Fruit fly (Drosophila melanogaster) whole organism, embryonic: ENCODE data around the gene Fur2.

Experiments
- Abd-B ChIP-seq: fragments of 200-800 bp; sonication (Bioruptor generic); optimal IDR thresholded peaks from 2 replicates; lab custom pipeline; 2018; ENCODE audit warnings: missing biosample characterization, mild to moderate bottlenecking, missing genetic modification characterization, moderate library complexity
- Adf1 ChIP-seq: fragments of 200-800 bp; sonication (Bioruptor generic); IDR thresholded peaks from 2 replicates; pipeline ENCODE4 v1.3.6; 2022; ENCODE audit warnings: missing biosample characterization, missing genetic modification characterization
- Antp ChIP-seq: fragments of 200-800 bp; sonication (Bioruptor generic); optimal IDR thresholded peaks from 3 replicates; lab custom pipeline; 2016; ENCODE audit warnings: missing biosample characterization, missing genetic modification characterization
- CG10267 ChIP-seq: fragments of 200-800 bp; sonication (Bioruptor generic); optimal IDR thresholded peaks from 2 replicates; lab custom pipeline; 2018; ENCODE audit warnings: missing biosample characterization, mild to moderate bottlenecking, missing genetic modification characterization, moderate library complexity
- CG13624 ChIP-seq: fragments of 200-800 bp; sonication (Bioruptor generic); optimal IDR thresholded peaks from 2 replicates; lab custom pipeline; 2016; ENCODE audit warnings: missing biosample characterization, missing genetic modification characterization
- CG14441 ChIP-seq: fragments of 200-800 bp; sonication (Bioruptor generic); IDR thresholded peaks from 2 replicates; pipeline ENCODE4 v1.3.6; 2022; ENCODE audit warnings: missing biosample characterization, missing genetic modification characterization
- CG14710 ChIP-seq: fragments of 200-800 bp; sonication (Bioruptor generic); optimal IDR thresholded peaks from 3 replicates; lab custom pipeline; 2019; ENCODE audit warnings: missing biosample characterization, mild to moderate bottlenecking, missing genetic modification characterization, moderate library complexity
- CG15601 ChIP-seq: fragments of 200-800 bp; sonication (Bioruptor generic); optimal IDR thresholded peaks from 3 replicates; lab custom pipeline; 2019; ENCODE audit warnings: missing biosample characterization, mild to moderate bottlenecking, missing genetic modification characterization, moderate library complexity
- CG16779 ChIP-seq: fragments of 200-800 bp; sonication (Bioruptor generic); IDR thresholded peaks from 2 replicates; pipeline ENCODE4 v1.3.6; 2022; ENCODE audit warnings: missing biosample characterization, missing genetic modification characterization
- CG17361 ChIP-seq: fragments of 200-800 bp; sonication (Bioruptor generic); IDR thresholded peaks from 3 replicates; pipeline ENCODE4 v1.3.6; 2022; ENCODE audit warnings: missing biosample characterization, missing genetic modification characterization
- CG17829 ChIP-seq: fragments of 200-800 bp; optimal IDR thresholded peaks from 2 replicates; lab custom pipeline; 2019; ENCODE audit warnings: missing biosample characterization, mild to moderate bottlenecking, missing genetic modification characterization, moderate library complexity
- CG30431 ChIP-seq: fragments of 200-800 bp; sonication (Bioruptor generic); optimal IDR thresholded peaks from 2 replicates; lab custom pipeline; 2017; ENCODE audit warnings: missing biosample characterization, missing genetic modification characterization
- CG34376 ChIP-seq: fragments of 200-800 bp; sonication (Bioruptor generic); optimal IDR thresholded peaks from 2 replicates; lab custom pipeline; 2018; ENCODE audit warnings: missing biosample characterization, mild to moderate bottlenecking, missing genetic modification characterization
- CG42726 ChIP-seq: fragments of 200-800 bp; sonication (Bioruptor generic); IDR thresholded peaks from 2 replicates; pipeline ENCODE4 v1.3.6; 2022; ENCODE audit warnings: missing biosample characterization, missing genetic modification characterization; ENCODE audit not compliant: partially characterized antibody
- CG6654 ChIP-seq: fragments of 200-800 bp; sonication (Bioruptor generic); optimal IDR thresholded peaks from 2 replicates; lab custom pipeline; 2017; ENCODE audit warnings: missing biosample characterization, mild to moderate bottlenecking, missing genetic modification characterization
- CG6765 ChIP-seq: fragments of 200-800 bp; sonication (Bioruptor generic); optimal IDR thresholded peaks from 3 replicates; lab custom pipeline; 2017; ENCODE audit warnings: missing biosample characterization, mild to moderate bottlenecking, missing genetic modification characterization
- CG6813 ChIP-seq: fragments of 200-800 bp; sonication (Bioruptor generic); optimal IDR thresholded peaks from 2 replicates; lab custom pipeline; 2017; ENCODE audit warnings: missing biosample characterization, missing genetic modification characterization, mild to moderate bottlenecking, moderate library complexity, missing genetic modification reagents
- CG7271 ChIP-seq: fragments of 200-800 bp; sonication (Bioruptor generic); optimal IDR thresholded peaks from 2 replicates; lab custom pipeline; 2018; ENCODE audit warnings: missing biosample characterization, mild to moderate bottlenecking, missing genetic modification characterization, moderate library complexity
- CG8359 ChIP-seq: fragments of 200-800 bp; sonication (Bioruptor generic); optimal IDR thresholded peaks from 2 replicates; lab custom pipeline; 2017; ENCODE audit warnings: missing biosample characterization, mild to moderate bottlenecking, missing genetic modification characterization, borderline replicate concordance
- CG8944 ChIP-seq: fragments of 200-800 bp; sonication (Bioruptor generic); optimal IDR thresholded peaks from 3 replicates; lab custom pipeline; 2016; ENCODE audit warnings: missing biosample characterization, missing genetic modification characterization
- CG9609 ChIP-seq: fragments of 200-800 bp; sonication (Bioruptor generic); optimal IDR thresholded peaks from 3 replicates; lab custom pipeline; 2016; ENCODE audit warnings: missing biosample characterization, missing genetic modification characterization
- Dad ChIP-seq: fragments of 200-800 bp; sonication (Bioruptor generic); optimal IDR thresholded peaks from 3 replicates; lab custom pipeline; 2016; ENCODE audit warnings: missing biosample characterization, missing genetic modification characterization
- ERR ChIP-seq: fragments of 200-800 bp; sonication (Bioruptor generic); optimal IDR thresholded peaks from 2 replicates; lab custom pipeline; 2016; ENCODE audit warnings: missing biosample characterization, missing genetic modification characterization
- Max ChIP-seq: fragments of 200-800 bp; sonication (Bioruptor generic); optimal IDR thresholded peaks from 2 replicates; lab custom pipeline; 2016; ENCODE audit warnings: missing biosample characterization, mild to moderate bottlenecking, missing genetic modification characterization
- NFAT ChIP-seq: fragments of 200-800 bp; sonication (Bioruptor generic); IDR thresholded peaks from 2 replicates; pipeline ENCODE4 v1.3.6; 2022; ENCODE audit warnings: missing biosample characterization, missing genetic modification characterization
- Nf-YC ChIP-seq: fragments of 200-800 bp; optimal IDR thresholded peaks from 3 replicates; lab custom pipeline; 2019; ENCODE audit warnings: missing biosample characterization, mild to moderate bottlenecking, missing genetic modification characterization, moderate library complexity
- Sin3A ChIP-seq: fragments of >200 bp; optimal IDR thresholded peaks from 2 replicates; lab custom pipeline; 2018
- Sox100B ChIP-seq: fragments of 200-800 bp; sonication (Bioruptor generic); optimal IDR thresholded peaks from 3 replicates; lab custom pipeline; 2018; ENCODE audit warnings: missing biosample characterization, mild to moderate bottlenecking, missing genetic modification characterization
- Sox102F ChIP-seq: fragments of 200-800 bp; sonication (Bioruptor generic); optimal IDR thresholded peaks from 2 replicates; lab custom pipeline; 2018; ENCODE audit warnings: missing biosample characterization, mild to moderate bottlenecking, missing genetic modification characterization, moderate library complexity
- Ssrp ChIP-seq: fragments of 200-800 bp; sonication (Bioruptor generic); optimal IDR thresholded peaks from 2 replicates; lab custom pipeline; 2018; ENCODE audit warnings: missing biosample characterization, mild to moderate bottlenecking, missing genetic modification characterization, moderate library complexity
- TFAM ChIP-seq: fragments of 200-800 bp; sonication (Bioruptor generic); optimal IDR thresholded peaks from 2 replicates; lab custom pipeline; 2017; ENCODE audit warnings: missing biosample characterization, missing genetic modification characterization, inconsistent platforms
- Tbp ChIP-seq: fragments of >200 bp; optimal IDR thresholded peaks from 2 replicates; lab custom pipeline; 2018; ENCODE audit warnings: missing biosample characterization, missing genetic modification characterization
- Xrp1 ChIP-seq: fragments of 200-800 bp; sonication (Bioruptor generic); IDR thresholded peaks from 2 replicates; pipeline ENCODE4 v1.3.6; 2022; ENCODE audit warnings: missing biosample characterization, missing genetic modification characterization
- chif ChIP-seq, 2 experiments: fragments of 200-800 bp; sonication (Bioruptor generic); optimal IDR thresholded peaks; 3 replicates each; lab custom pipeline; 2016; ENCODE audit warnings: missing biosample characterization in 2 of 2, missing genetic modification characterization in 2 of 2
- danr ChIP-seq: fragments of 200-800 bp; sonication (Bioruptor generic); IDR thresholded peaks from 2 replicates; pipeline ENCODE4 v1.3.6; 2022; ENCODE audit warnings: missing biosample characterization, missing genetic modification characterization
- dysf ChIP-seq: fragments of 200-800 bp; sonication (Bioruptor generic); IDR thresholded peaks from 3 replicates; pipeline ENCODE4 v1.3.6; 2022; ENCODE audit warnings: missing biosample characterization, missing genetic modification characterization
- inv ChIP-seq: fragments of 200-800 bp; sonication (Bioruptor generic); IDR thresholded peaks from 2 replicates; pipeline ENCODE4 v1.3.6; 2022; ENCODE audit warnings: missing biosample characterization, missing genetic modification characterization; ENCODE audit not compliant: partially characterized antibody
- lmd ChIP-seq: fragments of 200-800 bp; sonication (Bioruptor generic); IDR thresholded peaks from 2 replicates; pipeline ENCODE4 v1.3.6; 2022; ENCODE audit warnings: missing biosample characterization, missing genetic modification characterization
- nmo ChIP-seq: fragments of 200-800 bp; sonication (Bioruptor generic); optimal IDR thresholded peaks from 2 replicates; lab custom pipeline; 2018; ENCODE audit warnings: missing biosample characterization, mild to moderate bottlenecking, missing genetic modification characterization, moderate library complexity
- pb ChIP-seq: fragments of 200-800 bp; sonication (Bioruptor generic); optimal IDR thresholded peaks from 3 replicates; lab custom pipeline; 2016; ENCODE audit warnings: missing biosample characterization, missing genetic modification characterization
- pita ChIP-seq: fragments of 200-800 bp; sonication (Bioruptor generic); optimal IDR thresholded peaks from 2 replicates; lab custom pipeline; 2017; ENCODE audit warnings: missing biosample characterization, mild to moderate bottlenecking, missing genetic modification characterization
- repo ChIP-seq: fragments of 200-800 bp; sonication (Bioruptor generic); optimal IDR thresholded peaks from 2 replicates; lab custom pipeline; 2016; ENCODE audit warnings: missing biosample characterization, missing genetic modification characterization
- sens ChIP-seq: fragments of 200-800 bp; sonication (Bioruptor generic); peaks from one replicate; lab custom pipeline; 2016; ENCODE audit warnings: missing biosample characterization, missing genetic modification characterization
- so ChIP-seq: fragments of 200-800 bp; sonication (Bioruptor generic); IDR thresholded peaks from 3 replicates; pipeline ENCODE4 v1.3.6; 2022; ENCODE audit warnings: missing biosample characterization, missing genetic modification characterization
- sob ChIP-seq: fragments of 200-800 bp; sonication (Bioruptor generic); IDR thresholded peaks from 2 replicates; pipeline ENCODE4 v1.3.6; 2022; ENCODE audit warnings: missing biosample characterization, missing genetic modification characterization
- tin ChIP-seq: fragments of 200-800 bp; sonication (Bioruptor generic); optimal IDR thresholded peaks from 3 replicates; lab custom pipeline; 2016; ENCODE audit warnings: missing biosample characterization, missing genetic modification characterization
- tna ChIP-seq: fragments of 200-800 bp; sonication (Bioruptor generic); IDR thresholded peaks from 2 replicates; pipeline ENCODE4 v1.3.6; 2022; ENCODE audit warnings: missing biosample characterization, missing genetic modification characterization; ENCODE audit not compliant: partially characterized antibody
- trem ChIP-seq: fragments of 200-800 bp; optimal IDR thresholded peaks from 3 replicates; lab custom pipeline; 2019; ENCODE audit warnings: missing biosample characterization, mild to moderate bottlenecking, missing genetic modification characterization, moderate library complexity
- unc-4 ChIP-seq: fragments of 200-800 bp; sonication (Bioruptor generic); IDR thresholded peaks from 2 replicates; pipeline ENCODE4 v1.3.6; 2022; ENCODE audit warnings: missing biosample characterization, missing genetic modification characterization; ENCODE audit not compliant: partially characterized antibody
- vvl ChIP-seq: fragments of 200-800 bp; sonication (Bioruptor generic); IDR thresholded peaks from 2 replicates; pipeline ENCODE4 v1.3.6; 2022; ENCODE audit warnings: missing biosample characterization, missing genetic modification characterization
- wor ChIP-seq: fragments of 200-800 bp; sonication (Bioruptor generic); IDR thresholded peaks from 2 replicates; pipeline ENCODE4 v1.3.6; 2022; ENCODE audit warnings: missing biosample characterization, missing genetic modification characterization

The Fur2 gene

dm6 chrX:16427786-16428400 is 55.0 kb downstream of the Fur2 start (continued):
- no peak for TF ChIP-seq CG8359 (GFP tag; lab: Kevin White, UChicago)
- TF ChIP-seq Adf1 (GFP tag; lab: Robert Waterston, UW): no peak
- TF ChIP-seq inv (GFP tag; lab: Robert Waterston, UW): no peak
- peak; percentile 11 for TF ChIP-seq Ssrp (tag; lab: Kevin White, UChicago)
- peak in 1 of 2 experiments; percentile 5 for TF ChIP-seq chif (GFP tag; optimal IDR thresholded peaks at IDR 0.05; lab: Kevin White, UChicago)
- TF ChIP-seq CG7271 (tag; lab: Kevin White, UChicago): no peak
- TF ChIP-seq CG6765 (GFP tag; lab: Kevin White, UChicago): no peak
- TF ChIP-seq Tbp (GFP tag; lab: Kevin White, UChicago): no peak
- peak; percentile 18 for TF ChIP-seq nmo (GFP tag; lab: Kevin White, UChicago)
- no peak for TF ChIP-seq CG6813 (GFP tag; lab: Kevin White, UChicago)
- TF ChIP-seq tna (GFP tag; lab: Robert Waterston, UW): no peak
- TF ChIP-seq CG14710 (tag; lab: Kevin White, UChicago): peak; percentile 25
- TF ChIP-seq CG34376 (GFP tag; lab: Kevin White, UChicago): peak; percentile 2
- no peak for TF ChIP-seq Sin3A (lab: Kevin White, UChicago)
- no peak for TF ChIP-seq lmd (GFP tag; lab: Robert Waterston, UW)
- TF ChIP-seq pita (GFP tag; lab: Kevin White, UChicago): no peak
- TF ChIP-seq Dad (GFP tag; lab: Kevin White, UChicago): no peak
- no peak for TF ChIP-seq trem (tag; lab: Kevin White, UChicago)
- peak; percentile 34 for TF ChIP-seq CG17829 (tag; lab: Kevin White, UChicago)
- no peak for TF ChIP-seq CG30431 (GFP tag; lab: Kevin White, UChicago)
- TF ChIP-seq Nf-YC (tag; lab: Kevin White, UChicago): no peak
- TF ChIP-seq CG16779 (GFP tag; lab: Robert Waterston, UW): no peak
- no peak for TF ChIP-seq NFAT (GFP tag; lab: Robert Waterston, UW)
- TF ChIP-seq danr: no peak
- no peak for TF ChIP-seq unc-4 (GFP tag; lab: Robert Waterston, UW)
- no peak for TF ChIP-seq repo
- TF ChIP-seq TFAM: no peak
- no peak for TF ChIP-seq CG13624 (GFP tag; lab: Kevin White, UChicago)
- TF ChIP-seq Antp (GFP tag; lab: Kevin White, UChicago): no peak
- no peak for TF ChIP-seq ERR (GFP tag; lab: Kevin White, UChicago)
- no peak for TF ChIP-seq CG17361 (GFP tag; lab: Robert Waterston, UW)
- no peak for TF ChIP-seq CG6654
- no peak for TF ChIP-seq CG14441 (GFP tag; lab: Robert Waterston, UW)
- TF ChIP-seq CG15601: no peak
- TF ChIP-seq vvl (GFP tag; lab: Robert Waterston, UW): 0 out of 2 replicates have a peak, but pooled peaks have one; percentile 14
- TF ChIP-seq pb: no peak
- TF ChIP-seq so (GFP tag; lab: Robert Waterston, UW): no peak
- no peak for TF ChIP-seq wor (GFP tag; lab: Robert Waterston, UW)
- TF ChIP-seq Xrp1 (GFP tag; lab: Robert Waterston, UW): 0 out of 2 replicates have a peak, but pooled peaks have one; percentile 10
- no peak for TF ChIP-seq Sox102F (GFP tag; lab: Kevin White, UChicago)
- no peak for TF ChIP-seq tin (GFP tag; lab: Kevin White, UChicago)
- no peak for TF ChIP-seq CG9609
- TF ChIP-seq CG10267 (tag; lab: Kevin White, UChicago): no peak
- TF ChIP-seq CG8944 (GFP tag; lab: Kevin White, UChicago): no peak
- peak; percentile 45 for TF ChIP-seq sens
- TF ChIP-seq sob: no peak
- 0 out of 3 replicates have a peak, but pooled peaks have one; percentile 15 for TF ChIP-seq dysf (GFP tag; lab: Robert Waterston, UW)
- TF ChIP-seq Max (GFP tag; lab: Kevin White, UChicago): no peak
- no peak for TF ChIP-seq Abd-B (GFP tag; lab: Kevin White, UChicago)
- no peak for TF ChIP-seq CG42726
- no peak for TF ChIP-seq Sox100B
